Fruit fly (Drosophila melanogaster): ENCODE data around the gene Rbf2.

DNA sequence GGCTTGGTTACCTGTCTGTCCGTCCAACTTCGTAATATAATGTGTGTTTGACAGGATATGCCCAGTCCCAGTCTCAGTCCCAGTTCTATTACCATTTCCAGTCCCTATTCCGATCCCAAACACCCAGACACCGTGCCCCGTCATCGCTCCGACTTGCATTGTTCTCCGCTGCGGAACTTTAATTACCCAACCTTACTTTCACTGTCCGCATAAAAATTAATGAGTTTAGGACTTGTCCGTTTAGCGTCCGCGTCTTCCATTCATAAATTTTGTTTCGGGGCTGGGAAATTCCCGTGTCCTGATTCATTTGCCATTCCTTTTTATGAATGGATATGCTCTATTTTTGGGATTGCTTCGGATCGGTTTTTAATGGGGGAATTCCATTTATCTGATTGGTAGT is 23.1 kb downstream of the Rbf2 start:
- no peak for TF ChIP-seq kay (GFP tag; ENCODE audit: borderline replicate concordance)
- TF ChIP-seq Crg-1 (GFP tag; optimal IDR thresholded peaks at IDR 0.05) = no peak

Data from whole organism, adult.